Fruit fly (Drosophila melanogaster) whole organism, embryonic: ENCODE measurements around the gene CG14340.

Experiments
- Aef1 ChIP-seq: fragments of 200-800 bp; sonication (Bioruptor generic); IDR thresholded peaks from 3 replicates; pipeline ENCODE4 v1.3.6; 2022; ENCODE audit warnings: missing biosample characterization, missing genetic modification characterization
- Atf3 ChIP-seq: fragments of 200-800 bp; sonication (Bioruptor generic); optimal IDR thresholded peaks from 3 replicates; lab custom pipeline; 2016; ENCODE audit warnings: missing biosample characterization, missing genetic modification characterization
- B-H2 ChIP-seq: fragments of 200-800 bp; sonication (Bioruptor generic); optimal IDR thresholded peaks from 2 replicates; lab custom pipeline; 2018; ENCODE audit warnings: missing biosample characterization, mild to moderate bottlenecking, missing genetic modification characterization
- Bgb ChIP-seq: fragments of 200-800 bp; sonication (Bioruptor generic); IDR thresholded peaks from 2 replicates; pipeline ENCODE4 v1.3.6; 2022; ENCODE audit warnings: missing biosample characterization, missing genetic modification characterization; ENCODE audit not compliant: partially characterized antibody
- CG10147 ChIP-seq: fragments of 200-800 bp; sonication (Bioruptor generic); optimal IDR thresholded peaks from 2 replicates; lab custom pipeline; 2019; ENCODE audit warnings: missing biosample characterization, mild to moderate bottlenecking, missing genetic modification characterization, moderate library complexity
- CG10267 ChIP-seq: fragments of 200-800 bp; sonication (Bioruptor generic); optimal IDR thresholded peaks from 2 replicates; lab custom pipeline; 2018; ENCODE audit warnings: missing biosample characterization, mild to moderate bottlenecking, missing genetic modification characterization, moderate library complexity
- CG12942 ChIP-seq: fragments of 200-800 bp; sonication (Bioruptor generic); optimal IDR thresholded peaks from 3 replicates; lab custom pipeline; 2016; ENCODE audit warnings: missing biosample characterization, missing genetic modification characterization
- CG13287 ChIP-seq: fragments of 200-800 bp; sonication (Bioruptor generic); IDR thresholded peaks from 2 replicates; pipeline ENCODE4 v1.3.6; 2022; ENCODE audit warnings: missing biosample characterization, missing genetic modification characterization; ENCODE audit not compliant: partially characterized antibody
- CG14710 ChIP-seq: fragments of 200-800 bp; sonication (Bioruptor generic); optimal IDR thresholded peaks from 3 replicates; lab custom pipeline; 2019; ENCODE audit warnings: missing biosample characterization, mild to moderate bottlenecking, missing genetic modification characterization, moderate library complexity
- CG15514 ChIP-seq: fragments of 200-800 bp; sonication (Bioruptor generic); optimal IDR thresholded peaks from 3 replicates; lab custom pipeline; 2017; ENCODE audit warnings: missing biosample characterization, missing genetic modification characterization, mild to moderate bottlenecking, moderate library complexity, missing genetic modification reagents
- CG2120 ChIP-seq: fragments of 200-800 bp; sonication (Bioruptor generic); optimal IDR thresholded peaks from 3 replicates; lab custom pipeline; 2016; ENCODE audit warnings: missing biosample characterization, missing genetic modification characterization
- CG2199 ChIP-seq: fragments of 200-800 bp; sonication (Bioruptor generic); IDR thresholded peaks from 3 replicates; pipeline ENCODE4 v1.3.6; 2022; ENCODE audit warnings: missing biosample characterization, missing genetic modification characterization
- CG31441 ChIP-seq: fragments of 200-800 bp; sonication (Bioruptor generic); IDR thresholded peaks from 2 replicates; pipeline ENCODE4 v1.3.6; 2022; ENCODE audit warnings: missing biosample characterization, missing genetic modification characterization
- CG3407 ChIP-seq: fragments of 200-800 bp; sonication (Bioruptor generic); optimal IDR thresholded peaks from 2 replicates; lab custom pipeline; 2018; ENCODE audit warnings: missing biosample characterization, mild to moderate bottlenecking, missing genetic modification characterization
- CG3995 ChIP-seq: fragments of 200-800 bp; sonication (Bioruptor generic); optimal IDR thresholded peaks from 3 replicates; lab custom pipeline; 2016; ENCODE audit warnings: missing biosample characterization, missing genetic modification characterization
- CG6254 ChIP-seq: fragments of 200-800 bp; sonication (Bioruptor generic); optimal IDR thresholded peaks from 3 replicates; lab custom pipeline; 2017; ENCODE audit warnings: mild to moderate bottlenecking, missing biosample characterization, missing genetic modification reagents, missing genetic modification characterization
- CG7786 ChIP-seq: fragments of 200-800 bp; sonication (Bioruptor generic); optimal IDR thresholded peaks from 2 replicates; lab custom pipeline; 2016; ENCODE audit warnings: missing biosample characterization, missing genetic modification characterization
- CG8765 ChIP-seq: fragments of 200-800 bp; sonication (Bioruptor generic); IDR thresholded peaks from 2 replicates; pipeline ENCODE4 v1.3.6; 2022; ENCODE audit warnings: missing biosample characterization, missing genetic modification characterization
- CG9609 ChIP-seq: fragments of 200-800 bp; sonication (Bioruptor generic); optimal IDR thresholded peaks from 3 replicates; lab custom pipeline; 2016; ENCODE audit warnings: missing biosample characterization, missing genetic modification characterization
- CTCF ChIP-seq: fragments of 200-800 bp; sonication (Bioruptor generic); optimal IDR thresholded peaks from 2 replicates; lab custom pipeline; 2017; ENCODE audit warnings: missing biosample characterization, mild to moderate bottlenecking, missing genetic modification characterization, moderate library complexity
- Deaf1 ChIP-seq: fragments of 200-800 bp; optimal IDR thresholded peaks from 3 replicates; lab custom pipeline; 2019; ENCODE audit warnings: missing biosample characterization, mild to moderate bottlenecking, missing genetic modification characterization, moderate library complexity
- Ets65A ChIP-seq: fragments of 200-800 bp; sonication (Bioruptor generic); peaks from one replicate; lab custom pipeline; 2016; ENCODE audit warnings: missing biosample characterization, missing genetic modification characterization
- Fer3 ChIP-seq: fragments of 200-800 bp; sonication (Bioruptor generic); optimal IDR thresholded peaks from 2 replicates; lab custom pipeline; 2018; ENCODE audit warnings: missing biosample characterization, mild to moderate bottlenecking, missing genetic modification characterization, moderate library complexity
- MTF-1 ChIP-seq: fragments of 200-800 bp; sonication (Bioruptor generic); optimal IDR thresholded peaks from 2 replicates; lab custom pipeline; 2018; ENCODE audit warnings: missing biosample characterization, mild to moderate bottlenecking, missing genetic modification characterization, borderline replicate concordance
- Mad ChIP-seq: fragments of 200-800 bp; sonication (Bioruptor generic); optimal IDR thresholded peaks from 2 replicates; lab custom pipeline; 2016; ENCODE audit warnings: missing biosample characterization, missing genetic modification characterization
- Opbp ChIP-seq: fragments of 200-800 bp; sonication (Bioruptor generic); IDR thresholded peaks from 3 replicates; pipeline ENCODE4 v1.3.6; 2022; ENCODE audit warnings: missing biosample characterization, missing genetic modification characterization; ENCODE audit not compliant: partially characterized antibody
- Pdp1 ChIP-seq, 2 experiments: fragments of 200-800 bp; sonication (Bioruptor generic); optimal IDR thresholded peaks; 3 replicates each; lab custom pipeline; 2016; ENCODE audit warnings: missing biosample characterization in 2 of 2, missing genetic modification characterization in 2 of 2, mild to moderate bottlenecking in 1 of 2, moderate library complexity in 1 of 2
- Rfx ChIP-seq: fragments of 200-800 bp; sonication (Bioruptor generic); IDR thresholded peaks from 2 replicates; pipeline ENCODE4 v1.3.6; 2022; ENCODE audit warnings: missing biosample characterization, missing genetic modification characterization
- Sox102F ChIP-seq: fragments of 200-800 bp; sonication (Bioruptor generic); optimal IDR thresholded peaks from 2 replicates; lab custom pipeline; 2018; ENCODE audit warnings: missing biosample characterization, mild to moderate bottlenecking, missing genetic modification characterization, moderate library complexity
- Xrp1 ChIP-seq: fragments of 200-800 bp; sonication (Bioruptor generic); IDR thresholded peaks from 2 replicates; pipeline ENCODE4 v1.3.6; 2022; ENCODE audit warnings: missing biosample characterization, missing genetic modification characterization
- amos ChIP-seq: fragments of 200-800 bp; sonication (Bioruptor generic); IDR thresholded peaks from 2 replicates; pipeline ENCODE4 v1.3.6; 2022; ENCODE audit warnings: missing biosample characterization, missing genetic modification characterization; ENCODE audit not compliant: partially characterized antibody
- bigmax ChIP-seq: fragments of 200-800 bp; sonication (Bioruptor generic); optimal IDR thresholded peaks from 2 replicates; lab custom pipeline; 2018; ENCODE audit warnings: missing biosample characterization, mild to moderate bottlenecking, missing genetic modification characterization
- bsh ChIP-seq, 2 experiments: fragments of 200-800 bp; sonication (Bioruptor generic); optimal IDR thresholded peaks; 2 replicates each; lab custom pipeline; 2017 to 2018; ENCODE audit warnings: mild to moderate bottlenecking in 2 of 2, missing biosample characterization in 2 of 2, missing genetic modification characterization in 2 of 2, moderate library complexity in 1 of 2
- cad ChIP-seq: fragments of >200 bp; optimal IDR thresholded peaks from 2 replicates; lab custom pipeline; 2017; ENCODE audit warnings: missing biosample characterization, missing genetic modification characterization
- crp ChIP-seq, 2 experiments: fragments of 200-800 bp; sonication (Bioruptor generic); optimal IDR thresholded peaks; 2 replicates in 1 of 2; 3 replicates in 1 of 2; lab custom pipeline; 2017; ENCODE audit warnings: missing biosample characterization in 2 of 2, missing genetic modification characterization in 2 of 2, mild to moderate bottlenecking in 1 of 2, moderate library complexity in 1 of 2
- cwo ChIP-seq: fragments of 200-800 bp; sonication (Bioruptor generic); optimal IDR thresholded peaks from 3 replicates; lab custom pipeline; 2017; ENCODE audit warnings: missing biosample characterization, missing genetic modification characterization, mild to moderate bottlenecking, moderate library complexity, missing genetic modification reagents
- esg ChIP-seq: fragments of 200-800 bp; sonication (Bioruptor generic); conservative IDR thresholded peaks from 2 replicates; pipeline ENCODE4 v1.3.6; 2022; ENCODE audit warnings: missing biosample characterization, missing genetic modification characterization
- gcm2 ChIP-seq: fragments of 200-800 bp; sonication (Bioruptor generic); optimal IDR thresholded peaks from 2 replicates; lab custom pipeline; 2016; ENCODE audit warnings: missing biosample characterization, missing genetic modification characterization
- gsb ChIP-seq: fragments of 200-800 bp; sonication (Bioruptor generic); IDR thresholded peaks from 2 replicates; pipeline ENCODE4 v1.3.6; 2022; ENCODE audit warnings: missing biosample characterization, missing genetic modification characterization
- ham ChIP-seq: fragments of 200-800 bp; sonication (Bioruptor generic); IDR thresholded peaks from 2 replicates; pipeline ENCODE4 v1.3.6; 2022; ENCODE audit warnings: missing biosample characterization, missing genetic modification characterization
- hbn ChIP-seq: fragments of 200-800 bp; sonication (Bioruptor generic); IDR thresholded peaks from 2 replicates; pipeline ENCODE4 v1.3.6; 2022; ENCODE audit warnings: missing biosample characterization, missing genetic modification characterization; ENCODE audit not compliant: partially characterized antibody
- hth ChIP-seq: fragments of >200 bp; optimal IDR thresholded peaks from 2 replicates; lab custom pipeline; 2017; ENCODE audit warnings: inconsistent platforms
- insv ChIP-seq, 2 experiments: fragments of 200-800 bp; sonication (Bioruptor generic); optimal IDR thresholded peaks; 3 replicates each; lab custom pipeline; 2016 to 2018; ENCODE audit warnings: missing biosample characterization in 2 of 2, missing genetic modification characterization in 2 of 2
- luna ChIP-seq: fragments of 200-800 bp; sonication (Bioruptor generic); optimal IDR thresholded peaks from 2 replicates; lab custom pipeline; 2016; ENCODE audit warnings: missing biosample characterization, missing genetic modification characterization
- mirr ChIP-seq: fragments of 200-800 bp; sonication (Bioruptor generic); optimal IDR thresholded peaks from 3 replicates; lab custom pipeline; 2018; ENCODE audit warnings: missing biosample characterization, mild to moderate bottlenecking, missing genetic modification characterization
- onecut ChIP-seq: fragments of 200-800 bp; sonication (Bioruptor generic); IDR thresholded peaks from 2 replicates; pipeline ENCODE4 v1.3.6; 2022; ENCODE audit warnings: missing biosample characterization, missing genetic modification characterization
- pho ChIP-seq: fragments of 200-800 bp; sonication (Bioruptor generic); optimal IDR thresholded peaks from 2 replicates; lab custom pipeline; 2016; ENCODE audit warnings: missing biosample characterization, missing genetic modification characterization
- sens ChIP-seq: fragments of 200-800 bp; sonication (Bioruptor generic); peaks from one replicate; lab custom pipeline; 2016; ENCODE audit warnings: missing biosample characterization, missing genetic modification characterization
- zfh2 ChIP-seq: fragments of 200-800 bp; sonication (Bioruptor generic); optimal IDR thresholded peaks from 2 replicates; lab custom pipeline; 2016; ENCODE audit warnings: missing biosample characterization, missing genetic modification characterization

The CG14340 gene

dm6 chr2L:1144371-1145360 lies 31.9 kb downstream of the CG14340 start (continued):
- TF ChIP-seq Mad, result no peak
- TF ChIP-seq esg (GFP tag; lab: Robert Waterston, UW), result peak; percentile 35; the same call in 1 of the 2 replicates
- no peak for TF ChIP-seq CG2199
- TF ChIP-seq gcm2 (GFP tag; lab: Kevin White, UChicago), result no peak
- peak; percentile 58 for TF ChIP-seq Fer3 (tag; lab: Kevin White, UChicago)
- no peak for TF ChIP-seq Atf3 (GFP tag; lab: Kevin White, UChicago)
- no peak for TF ChIP-seq amos (GFP tag; lab: Robert Waterston, UW)
- peak; percentile 47 for TF ChIP-seq CG31441 (GFP tag; lab: Robert Waterston, UW)
- TF ChIP-seq Pdp1 (GFP tag; optimal IDR thresholded peaks at IDR 0.05; lab: Kevin White, UChicago), result peak in 1 of 2 experiments; percentile 82
- peak; percentile 92 for TF ChIP-seq Ets65A
- peak; percentile 63 for TF ChIP-seq Xrp1 (GFP tag; lab: Robert Waterston, UW)
- peak; percentile 30 for TF ChIP-seq CG7786 (GFP tag; lab: Kevin White, UChicago)
- TF ChIP-seq mirr (GFP tag; lab: Kevin White, UChicago), result no peak
- TF ChIP-seq CG3995, result no peak
- TF ChIP-seq zfh2 (GFP tag; lab: Kevin White, UChicago), result peak; percentile 32
- peak; percentile 7 to 71 for TF ChIP-seq bsh (GFP tag; optimal IDR thresholded peaks at IDR 0.05; lab: Kevin White, UChicago)
- TF ChIP-seq CG15514 (GFP tag; lab: Kevin White, UChicago), result peak; percentile 34
- no peak for TF ChIP-seq hbn (GFP tag; lab: Robert Waterston, UW)
- TF ChIP-seq sens (GFP tag; lab: Kevin White, UChicago), result peak; percentile 93
- peak; percentile 18 for TF ChIP-seq pho (GFP tag; lab: Kevin White, UChicago)
- TF ChIP-seq cad (GFP tag; lab: Kevin White, UChicago), result no peak
- TF ChIP-seq Opbp, result no peak
- peak; percentile 2 for TF ChIP-seq CG12942 (GFP tag; lab: Kevin White, UChicago)
- peak; percentile 79 for TF ChIP-seq Sox102F (GFP tag; lab: Kevin White, UChicago)
- no peak for TF ChIP-seq B-H2
- TF ChIP-seq CG10147 (GFP tag; lab: Kevin White, UChicago), result peak; percentile 57
- no peak for TF ChIP-seq CG8765 (GFP tag; lab: Robert Waterston, UW)
- TF ChIP-seq CTCF, result peak; percentile 16
- TF ChIP-seq bigmax (GFP tag; lab: Kevin White, UChicago), result no peak
- TF ChIP-seq insv (GFP tag; optimal IDR thresholded peaks at IDR 0.05; lab: Kevin White, UChicago), result no peak
- TF ChIP-seq CG2120 (GFP tag; lab: Kevin White, UChicago), result peak; percentile 69
- TF ChIP-seq ham (GFP tag; lab: Robert Waterston, UW), result no peak
- TF ChIP-seq CG13287, result no peak
- TF ChIP-seq cwo (GFP tag; lab: Kevin White, UChicago), result peak; percentile 53
- TF ChIP-seq CG6254 (GFP tag; lab: Kevin White, UChicago), result peak; percentile 21
- TF ChIP-seq CG9609 (GFP tag; lab: Kevin White, UChicago), result peak; percentile 37
- peak; percentile 19 for TF ChIP-seq Deaf1 (tag; lab: Kevin White, UChicago)
- TF ChIP-seq onecut, result no peak
- no peak for TF ChIP-seq Bgb (GFP tag; lab: Robert Waterston, UW)
- no peak for TF ChIP-seq crp (GFP tag; optimal IDR thresholded peaks at IDR 0.05; lab: Kevin White, UChicago)
- TF ChIP-seq CG10267 (tag; lab: Kevin White, UChicago), result peak; percentile 32
- peak; percentile 38 for TF ChIP-seq CG14710 (tag; lab: Kevin White, UChicago)
- no peak for TF ChIP-seq CG3407 (GFP tag; lab: Kevin White, UChicago)
- TF ChIP-seq Rfx (GFP tag; lab: Robert Waterston, UW), result peak; percentile 23; the same call in 1 of the 2 replicates
- no peak for TF ChIP-seq hth (lab: Kevin White, UChicago)
- peak; percentile 16; the same call in 1 of the 3 replicates for TF ChIP-seq Aef1 (GFP tag; lab: Robert Waterston, UW)
- no peak for TF ChIP-seq gsb (GFP tag; lab: Robert Waterston, UW)
- no peak for TF ChIP-seq luna
- TF ChIP-seq MTF-1 (GFP tag; lab: Kevin White, UChicago), result no peak
